Worm (Caenorhabditis elegans): ENCODE measurements around the gene C44H4.6.
A peak's percentile ranks its signal among the peaks of the same experiment; 100 is the strongest.

The C44H4.6 gene

ce11 chrX:14561416-14561973 lies 37.6 kb downstream of the C44H4.6 start:
- no peak for TF ChIP-seq dao-5 (tag; optimal IDR thresholded peaks at IDR 0.05)
- no peak for TF ChIP-seq W03F9.2 (tag; optimal IDR thresholded peaks at IDR 0.05)

DNA sequence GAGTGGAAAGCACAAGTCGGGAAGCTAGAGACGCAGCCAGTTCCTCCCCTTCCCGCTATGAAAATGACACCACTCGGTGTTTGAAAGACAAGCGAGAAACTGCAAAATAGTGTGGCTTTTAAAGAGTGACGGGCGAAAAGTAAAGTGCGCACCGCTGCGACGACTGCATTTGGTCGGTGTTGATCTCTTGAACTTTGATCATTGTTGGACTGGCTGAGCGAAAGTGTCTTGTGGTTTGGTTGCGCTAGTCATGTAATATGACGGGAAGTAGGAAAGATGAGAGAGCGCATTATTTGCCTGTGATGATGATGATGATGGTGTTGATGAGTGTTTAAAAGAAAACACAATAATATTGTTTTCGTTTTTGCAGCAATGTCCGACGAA lies 38.9 kb downstream of the C44H4.6 start:
- no peak for TF ChIP-seq dao-5 (tag; optimal IDR thresholded peaks at IDR 0.05)
- peak; percentile 78 for TF ChIP-seq W03F9.2 (tag; optimal IDR thresholded peaks at IDR 0.05)
- peak; percentile 61 for TF ChIP-seq him-1 (tag; optimal IDR thresholded peaks at IDR 0.05)

- TF ChIP-seq dao-5 (tag; optimal IDR thresholded peaks at IDR 0.05) (no peak), W03F9.2 (tag; optimal IDR thresholded peaks at IDR 0.05) (no peak), him-1 (tag; optimal IDR thresholded peaks at IDR 0.05) (no peak)
Observed at ce11 chrX:14559519-14560296, 39.4 kb downstream of the C44H4.6 start.

DNA sequence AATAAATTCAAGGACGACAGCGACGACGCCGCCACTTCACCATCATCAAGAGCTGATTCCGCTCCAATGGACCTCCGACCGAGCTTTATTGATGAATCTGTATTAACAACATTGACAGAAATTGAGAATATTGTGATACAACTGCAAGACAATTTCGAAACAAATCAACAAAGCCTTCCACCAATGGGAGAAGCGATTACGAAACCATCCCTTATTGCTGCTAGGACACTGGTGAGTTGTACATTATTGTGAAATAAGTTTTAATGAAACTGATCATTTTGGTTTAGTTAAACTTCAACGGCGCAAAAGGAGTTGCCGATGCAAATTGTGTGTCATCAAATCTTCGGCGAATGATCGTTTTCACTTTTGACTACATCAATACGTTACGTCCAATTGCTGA lies 40.1 kb downstream of the C44H4.6 start:
- no peak for TF ChIP-seq W03F9.2 (tag; optimal IDR thresholded peaks at IDR 0.05)
- TF ChIP-seq him-1 (tag; optimal IDR thresholded peaks at IDR 0.05), result no peak
- TF ChIP-seq dao-5 (tag; optimal IDR thresholded peaks at IDR 0.05), result no peak

DNA sequence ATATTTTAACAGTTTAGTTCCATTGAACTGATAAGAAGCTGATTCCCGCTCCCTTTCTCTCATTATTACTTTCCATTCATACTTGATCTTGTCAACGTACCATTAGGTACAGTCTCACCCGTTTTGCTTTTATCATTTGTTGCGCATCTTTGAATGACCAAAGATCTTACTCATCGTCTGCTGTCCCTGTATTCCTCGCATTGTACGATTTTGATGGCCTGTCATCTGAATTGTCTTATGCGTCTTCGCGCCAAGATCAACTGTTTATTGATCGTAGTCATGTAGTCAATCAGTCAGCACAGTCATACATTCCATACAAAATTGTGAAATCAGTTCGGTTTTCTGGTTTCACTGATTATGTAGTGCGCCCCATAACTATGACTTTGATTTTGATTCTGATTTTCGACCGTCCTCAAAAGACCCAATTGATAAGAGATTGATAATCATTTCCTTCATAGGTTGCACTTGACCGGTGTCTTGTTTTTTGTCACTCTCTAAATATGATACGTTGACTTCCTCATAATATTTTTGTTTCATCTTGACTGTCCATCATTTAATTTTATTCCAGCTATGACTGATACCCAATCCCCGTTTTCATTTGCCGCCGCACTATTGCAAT lies 41.1 kb downstream of the C44H4.6 start, which contains the start of gene nhr-3:
Gene nhr-3, plus strand, starts transcription at position 569 of the 619 bp plus-strand sequence.
- TF ChIP-seq him-1 (tag; optimal IDR thresholded peaks at IDR 0.05) (no peak), W03F9.2 (tag; optimal IDR thresholded peaks at IDR 0.05) (no peak), dao-5 (tag; optimal IDR thresholded peaks at IDR 0.05) (no peak)

DNA sequence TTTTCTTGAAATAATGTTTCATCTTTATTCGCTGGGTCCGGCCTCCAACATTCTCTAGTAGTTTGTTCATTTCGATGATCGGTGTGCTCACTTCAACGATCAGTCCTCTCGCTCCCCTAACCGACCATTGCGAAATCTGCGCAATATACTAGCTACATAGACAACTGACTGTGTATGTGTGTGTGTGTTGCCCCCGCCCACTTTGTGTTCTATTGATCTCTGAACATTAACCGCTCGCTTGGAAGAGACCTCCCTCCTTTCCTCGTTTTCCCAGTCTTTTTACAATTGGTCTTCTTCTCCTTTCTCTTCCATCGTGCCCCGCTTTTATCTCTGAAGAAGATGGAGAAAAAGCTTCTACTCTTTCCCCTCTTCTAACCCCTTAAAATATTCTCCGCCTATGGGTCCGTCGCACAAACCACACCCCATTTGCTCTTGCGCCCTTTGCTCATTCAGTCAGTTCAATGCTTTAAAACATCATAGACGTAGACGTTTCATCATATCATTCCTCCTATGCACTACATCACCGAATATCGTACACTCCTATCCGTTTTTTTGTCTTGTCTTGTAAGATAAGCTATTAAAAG lies 41.7 kb downstream of the C44H4.6 start:
- no peak for TF ChIP-seq W03F9.2 (tag; optimal IDR thresholded peaks at IDR 0.05)
- TF ChIP-seq him-1 (tag; optimal IDR thresholded peaks at IDR 0.05), result no peak
- no peak for TF ChIP-seq dao-5 (tag; optimal IDR thresholded peaks at IDR 0.05)

DNA sequence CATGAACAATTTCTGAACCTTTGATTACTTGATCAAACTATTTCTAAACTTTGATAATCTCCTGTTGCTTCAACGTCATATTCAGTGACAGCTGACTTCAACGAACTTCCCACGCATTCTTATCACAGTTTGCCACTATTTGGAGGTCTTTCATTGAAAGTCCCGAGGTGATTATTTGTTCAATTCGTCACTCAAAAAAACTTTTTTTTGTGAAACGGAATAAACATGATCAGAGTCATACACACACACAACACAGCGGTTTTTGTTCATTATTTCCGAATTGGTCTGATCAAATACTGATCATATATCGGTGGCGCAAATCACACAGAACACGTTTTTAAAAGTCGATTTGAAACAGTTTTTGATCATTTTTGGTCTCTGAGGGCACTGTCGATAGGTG lies 42.7 kb downstream of the C44H4.6 start:
- TF ChIP-seq dao-5 (tag; optimal IDR thresholded peaks at IDR 0.05) (no peak), him-1 (tag; optimal IDR thresholded peaks at IDR 0.05) (no peak), W03F9.2 (tag; optimal IDR thresholded peaks at IDR 0.05) (no peak)

ce11 chrX:14549709-14550199 lies 49.4 kb downstream of the C44H4.6 start, which contains the start of gene ram-5:
Gene ram-5, plus strand, starts transcription at chrX:14550149.
- TF ChIP-seq dao-5 (tag; optimal IDR thresholded peaks at IDR 0.05) (no peak), W03F9.2 (tag; optimal IDR thresholded peaks at IDR 0.05) (no peak), him-1 (tag; optimal IDR thresholded peaks at IDR 0.05) (no peak)

Data from whole organism, L4/young adult.